Worm (Caenorhabditis elegans): Measurements from ENCODE around the gene hpo-31.

- TF ChIP-seq him-1 (tag; optimal IDR thresholded peaks at IDR 0.05) (no peak), dao-5 (tag; optimal IDR thresholded peaks at IDR 0.05) (no peak)
Observed at ce11 chrV:13782190-13782589, 40.7 kb upstream of the hpo-31 start, which contains the start of gene decr-1.1.
